Fruit fly (Drosophila melanogaster) whole organism, adult: Measurements from ENCODE around the gene CG34175.

Experiments
- cic ChIP-seq: fragments of 200-800 bp; sonication (Bioruptor generic); optimal IDR thresholded peaks from 2 replicates; lab custom pipeline; 2017; ENCODE audit warnings: missing biosample characterization, mild to moderate bottlenecking, missing genetic modification characterization, moderate library complexity
- tj ChIP-seq: fragments of 200-800 bp; sonication (Bioruptor generic); optimal IDR thresholded peaks from 3 replicates; lab custom pipeline; 2017; ENCODE audit warnings: missing biosample characterization, mild to moderate bottlenecking, missing genetic modification characterization, moderate library complexity
- toe ChIP-seq: fragments of 200-800 bp; sonication (Bioruptor generic); optimal IDR thresholded peaks from 2 replicates; lab custom pipeline; 2016; ENCODE audit warnings: missing biosample characterization, missing genetic modification characterization

dm6 chr2L:3351575-3352219 lies 46.1 kb upstream of the CG34175 start:
- TF ChIP-seq tj (GFP tag; lab: Kevin White, UChicago) (no peak), toe (GFP tag; lab: Kevin White, UChicago) (no peak), cic (GFP tag; lab: Kevin White, UChicago) (no peak)
